Worm (Caenorhabditis elegans) whole organism, L4 larva: ENCODE measurements around the gene srx-9.
A peak's percentile ranks its signal among the peaks of the same experiment; 100 is the strongest.

Source experiments
- D1046.2 ChIP-seq: fragments of 200-800 bp; sonication (Bioruptor generic); IDR thresholded peaks from 2 replicates; pipeline ENCODE4 v1.3.6; 2022; ENCODE audit warnings: missing genetic modification characterization, missing compliant biosample characterization
- F26F4.8 ChIP-seq: fragments of 200-800 bp; sonication (Bioruptor generic); conservative IDR thresholded peaks from 2 replicates; pipeline ENCODE4 v1.3.6; 2022; ENCODE audit warnings: missing genetic modification characterization, missing compliant biosample characterization
- R02D3.7 ChIP-seq: fragments of 150-350 bp; sonication (generic microtip); optimal IDR thresholded peaks from 3 replicates; lab custom pipeline; 2014; ENCODE audit warnings: missing biosample characterization, missing genetic modification characterization
- T26A8.4 ChIP-seq: fragments of 200-800 bp; sonication (Bioruptor generic); IDR thresholded peaks from 2 replicates; pipeline ENCODE4 v1.3.6; 2022; ENCODE audit warnings: missing genetic modification characterization, missing compliant biosample characterization
- Y105C5A.15 ChIP-seq: fragments of 200-800 bp; sonication (Bioruptor generic); IDR thresholded peaks from 2 replicates; pipeline ENCODE4 v1.3.6; 2022; ENCODE audit warnings: missing genetic modification characterization, missing compliant biosample characterization
- Y5F2A.4 ChIP-seq: fragments of 200-800 bp; sonication (Bioruptor generic); optimal IDR thresholded peaks from 2 replicates; lab custom pipeline; 2018; ENCODE audit warnings: mild to moderate bottlenecking, missing genetic modification characterization, missing compliant biosample characterization
- aha-1 ChIP-seq: fragments of 150-350 bp; peaks from one replicate; lab custom pipeline; 2014; ENCODE audit warnings: missing biosample characterization, missing genetic modification characterization
- ces-1 ChIP-seq: fragments of 150-350 bp; sonication (generic microtip); optimal IDR thresholded peaks from 4 replicates; lab custom pipeline; 2014; ENCODE audit warnings: missing biosample characterization, missing genetic modification reagents, missing genetic modification characterization
- daf-12 ChIP-seq: fragments of 150-350 bp; optimal IDR thresholded peaks from 2 replicates; lab custom pipeline; 2014; ENCODE audit warnings: missing biosample characterization, missing genetic modification reagents, missing genetic modification characterization
- dve-1 ChIP-seq: sonication (generic microtip); optimal IDR thresholded peaks from 2 replicates; lab custom pipeline; 2017; ENCODE audit warnings: antibody characterized with exemption, mild to moderate bottlenecking, missing genetic modification characterization, missing compliant biosample characterization; ENCODE audit not compliant: insufficient read depth
- fkh-10 ChIP-seq: fragments of 150-350 bp; optimal IDR thresholded peaks from 2 replicates; lab custom pipeline; 2014; ENCODE audit warnings: missing biosample characterization, missing genetic modification reagents, missing genetic modification characterization
- hlh-30 ChIP-seq: sonication (generic microtip); optimal IDR thresholded peaks from 2 replicates; lab custom pipeline; 2017; ENCODE audit warnings: antibody characterized with exemption, mild to moderate bottlenecking, missing genetic modification characterization, missing compliant biosample characterization; ENCODE audit not compliant: insufficient read depth
- hmg-1.1 ChIP-seq: fragments of 200-800 bp; sonication (Bioruptor generic); IDR thresholded peaks from 2 replicates; pipeline ENCODE4 v1.3.6; 2022; ENCODE audit warnings: missing genetic modification reagents, missing genetic modification characterization, missing compliant biosample characterization
- jun-1 ChIP-seq: fragments of 150-350 bp; optimal IDR thresholded peaks from 2 replicates; lab custom pipeline; 2014; ENCODE audit warnings: missing biosample characterization, missing genetic modification reagents, missing genetic modification characterization
- lin-29 ChIP-seq: fragments of 200-800 bp; sonication (Bioruptor generic); IDR thresholded peaks from 2 replicates; pipeline ENCODE4 v1.3.6; 2022; ENCODE audit warnings: missing genetic modification reagents, missing genetic modification characterization, missing compliant biosample characterization
- lir-3 ChIP-seq: sonication (generic microtip); optimal IDR thresholded peaks from 2 replicates; lab custom pipeline; 2016; ENCODE audit warnings: mild to moderate bottlenecking, missing genetic modification characterization, missing compliant biosample characterization
- mdl-1 ChIP-seq, 2 experiments: fragments of 150-350 bp in 1 of 2; sonication (generic microtip) in 1 of 2; optimal IDR thresholded peaks; 2 replicates each; lab custom pipeline; 2014 to 2017; ENCODE audit warnings: missing biosample characterization in 2 of 2, missing genetic modification characterization in 2 of 2
- mdt-29 ChIP-seq: fragments of 200-800 bp; sonication (Bioruptor generic); IDR thresholded peaks from 2 replicates; pipeline ENCODE4 v1.3.6; 2022; ENCODE audit warnings: missing genetic modification reagents, missing genetic modification characterization, missing compliant biosample characterization
- mep-1 ChIP-seq: fragments of 150-350 bp; sonication (generic microtip); optimal IDR thresholded peaks from 3 replicates; lab custom pipeline; 2014; ENCODE audit warnings: missing biosample characterization, missing genetic modification characterization
- nhr-10 ChIP-seq: fragments of 150-350 bp; optimal IDR thresholded peaks from 2 replicates; lab custom pipeline; 2014; ENCODE audit warnings: missing biosample characterization, missing genetic modification characterization
- nhr-102 ChIP-seq: sonication (generic microtip); optimal IDR thresholded peaks from 2 replicates; lab custom pipeline; 2016; ENCODE audit warnings: mild to moderate bottlenecking, missing genetic modification characterization, moderate library complexity, missing compliant biosample characterization
- nhr-237 ChIP-seq: sonication (generic microtip); optimal IDR thresholded peaks from 2 replicates; lab custom pipeline; 2017; ENCODE audit warnings: missing biosample characterization, missing genetic modification characterization
- nhr-28 ChIP-seq: fragments of 150-350 bp; optimal IDR thresholded peaks from 2 replicates; lab custom pipeline; 2014; ENCODE audit warnings: missing biosample characterization, missing genetic modification characterization
- nhr-42 ChIP-seq: fragments of 200-800 bp; sonication (Bioruptor generic); IDR thresholded peaks from 2 replicates; pipeline ENCODE4 v1.3.6; 2022; ENCODE audit warnings: missing genetic modification characterization, missing compliant biosample characterization
- nhr-48 ChIP-seq: sonication (generic microtip); optimal IDR thresholded peaks from 2 replicates; lab custom pipeline; 2016; ENCODE audit warnings: mild to moderate bottlenecking, missing genetic modification characterization, missing compliant biosample characterization
- nhr-76 ChIP-seq: fragments of 150-350 bp; optimal IDR thresholded peaks from 2 replicates; lab custom pipeline; 2014; ENCODE audit warnings: missing biosample characterization, missing genetic modification characterization
- nhr-77 ChIP-seq: fragments of 150-350 bp; optimal IDR thresholded peaks from 2 replicates; lab custom pipeline; 2014; ENCODE audit warnings: missing biosample characterization, missing genetic modification characterization
- pqm-1 ChIP-seq: sonication (generic microtip); optimal IDR thresholded peaks from 2 replicates; lab custom pipeline; 2017; ENCODE audit warnings: missing biosample characterization, missing genetic modification characterization
- rbr-2 ChIP-seq: sonication (generic microtip); optimal IDR thresholded peaks from 2 replicates; lab custom pipeline; 2016; ENCODE audit warnings: missing genotype, missing genetic modification characterization, missing compliant biosample characterization
- snpc-1.2 ChIP-seq: fragments of 200-800 bp; sonication (Bioruptor generic); IDR thresholded peaks from 2 replicates; pipeline ENCODE4 v1.3.6; 2022; ENCODE audit warnings: missing genetic modification reagents, missing genetic modification characterization, missing compliant biosample characterization
- spr-1 ChIP-seq: sonication (generic microtip); optimal IDR thresholded peaks from 2 replicates; lab custom pipeline; 2016; ENCODE audit warnings: mild to moderate bottlenecking, missing genetic modification characterization, missing compliant biosample characterization
- tag-97 ChIP-seq: fragments of 200-800 bp; sonication (Bioruptor generic); IDR thresholded peaks from 2 replicates; pipeline ENCODE4 v1.3.6; 2022; ENCODE audit warnings: missing genetic modification characterization, missing compliant biosample characterization
- unc-62 ChIP-seq, 3 experiments: fragments of 150-350 bp in 1 of 3; sonication (generic microtip); optimal IDR thresholded peaks in 2 of 3; peaks in 1 of 3; 1 replicate in 1 of 3; 2 replicates in 2 of 3; lab custom pipeline; 2014 to 2017; ENCODE audit warnings: missing biosample characterization in 3 of 3, missing genetic modification characterization in 3 of 3, missing genetic modification reagents in 3 of 3, missing genotype in 1 of 3
- zfp-2 ChIP-seq: sonication (generic microtip); optimal IDR thresholded peaks from 2 replicates; lab custom pipeline; 2016; ENCODE audit warnings: mild to moderate bottlenecking, missing genetic modification characterization, missing compliant biosample characterization
- zfp-3 ChIP-seq: fragments of 200-800 bp; sonication (Bioruptor generic); conservative IDR thresholded peaks from 2 replicates; pipeline ENCODE4 v1.3.6; 2022; ENCODE audit warnings: missing genetic modification reagents, missing genetic modification characterization, missing compliant biosample characterization
- ztf-11 ChIP-seq: fragments of 150-350 bp; optimal IDR thresholded peaks from 2 replicates; lab custom pipeline; 2014; ENCODE audit warnings: missing biosample characterization, missing genetic modification characterization
- ztf-7 ChIP-seq: fragments of 150-350 bp; optimal IDR thresholded peaks from 2 replicates; lab custom pipeline; 2014; ENCODE audit warnings: missing biosample characterization, missing genetic modification characterization

The srx-9 gene

ce11 chrV:7408520-7408919 is 13.3 kb upstream of the srx-9 start, which contains the start of gene srt-6:
Gene srt-6, minus strand, starts transcription at chrV:7408814.
- TF ChIP-seq ztf-11 (tag; lab: Kevin White, UChicago) (no peak), F26F4.8 (GFP tag; lab: Robert Waterston, UW) (no peak)

- TF ChIP-seq jun-1 (tag; lab: Kevin White, UChicago) (no peak), unc-62 (GFP tag; optimal IDR thresholded peaks at IDR 0.05 in 1 of 2; lab: Kevin White, UChicago) (peak in 1 of 2 experiments; percentile 92), unc-62 (tag; optimal IDR thresholded peaks at IDR 0.05; lab: Kevin White, UChicago) (no peak), spr-1 (no peak)
Measured at ce11 chrV:7403501-7403900, 8.2 kb upstream of the srx-9 start.

- TF ChIP-seq nhr-102 (no peak), T26A8.4 (no peak), aha-1 (tag; lab: Kevin White, UChicago) (peak; percentile 32)
Measured at ce11 chrV:7402355-7402754, 7.1 kb upstream of the srx-9 start, which contains the start of gene srj-13. Gene srj-13, plus strand, starts transcription at chrV:7402655.

- no peak for TF ChIP-seq hlh-30 (tag; lab: Kevin White, UChicago)
- no peak for TF ChIP-seq lin-29 (GFP tag; lab: Robert Waterston, UW)
- TF ChIP-seq nhr-28 (tag; lab: Kevin White, UChicago): no peak
- no peak for TF ChIP-seq fkh-10 (GFP tag; lab: Kevin White, UChicago)
- no peak for TF ChIP-seq zfp-3 (GFP tag; lab: Robert Waterston, UW)
- TF ChIP-seq dve-1: no peak
- TF ChIP-seq nhr-237 (tag; lab: Kevin White, UChicago): no peak
- TF ChIP-seq Y5F2A.4 (GFP tag; lab: Kevin White, UChicago): no peak
- no peak for TF ChIP-seq ces-1 (GFP tag; lab: Kevin White, UChicago)
- TF ChIP-seq mdt-29 (GFP tag; lab: Robert Waterston, UW): no peak
- no peak for TF ChIP-seq nhr-76
- TF ChIP-seq snpc-1.2 (GFP tag; lab: Robert Waterston, UW): no peak
- no peak for TF ChIP-seq nhr-42 (GFP tag; lab: Robert Waterston, UW)
Measured at ce11 chrV:7400588-7400987, 5.3 kb upstream of the srx-9 start, which contains the start of gene srx-60. Gene srx-60, plus strand, starts transcription at chrV:7400888.

ce11 chrV:7400095-7400494 is 4.8 kb upstream of the srx-9 start, which contains the start of gene cnc-9:
Gene cnc-9, minus strand, starts transcription at chrV:7400195.
- no peak for TF ChIP-seq aha-1 (tag; lab: Kevin White, UChicago)
- no peak for TF ChIP-seq lir-3
- TF ChIP-seq R02D3.7 (tag; lab: Kevin White, UChicago): no peak
- TF ChIP-seq D1046.2: no peak
- no peak for TF ChIP-seq lin-29 (GFP tag; lab: Robert Waterston, UW)
- no peak for TF ChIP-seq nhr-10
- no peak for TF ChIP-seq Y105C5A.15 (GFP tag; lab: Robert Waterston, UW)
- TF ChIP-seq tag-97: no peak
- no peak for TF ChIP-seq ztf-7 (tag; lab: Kevin White, UChicago)
- no peak for TF ChIP-seq mdt-29 (GFP tag; lab: Robert Waterston, UW)
- no peak for TF ChIP-seq nhr-48 (tag; lab: Kevin White, UChicago)
- no peak for TF ChIP-seq T26A8.4
- TF ChIP-seq rbr-2 (tag; lab: Kevin White, UChicago): no peak
- TF ChIP-seq mdl-1 (tag; optimal IDR thresholded peaks at IDR 0.05; lab: Kevin White, UChicago): no peak

ce11 chrV:7399202-7399601 is 3.9 kb upstream of the srx-9 start, which contains the start of gene gst-41:
Gene gst-41, minus strand, starts transcription at chrV:7399302.
- no peak for TF ChIP-seq daf-12
- no peak for TF ChIP-seq F26F4.8 (GFP tag; lab: Robert Waterston, UW)
- no peak for TF ChIP-seq mep-1 (tag; lab: Kevin White, UChicago)
- no peak for TF ChIP-seq dve-1
- no peak for TF ChIP-seq zfp-2 (tag; lab: Kevin White, UChicago)
- no peak for TF ChIP-seq nhr-77 (tag; lab: Kevin White, UChicago)
- TF ChIP-seq zfp-3 (GFP tag; lab: Robert Waterston, UW): no peak
- TF ChIP-seq ztf-7 (tag; lab: Kevin White, UChicago): no peak
- no peak for TF ChIP-seq pqm-1
- no peak for TF ChIP-seq nhr-42 (GFP tag; lab: Robert Waterston, UW)
- TF ChIP-seq hmg-1.1 (GFP tag; lab: Robert Waterston, UW): no peak
